Fruit fly (Drosophila melanogaster) Kc167 (cell line): ENCODE data around the gene Mcm6.

Experiments
- Myc ChIP-seq: fragments of >200 bp; optimal IDR thresholded peaks from 2 replicates; lab custom pipeline; 2017; ENCODE audit warnings: missing external identifiers
- Sin3A ChIP-seq: fragments of >200 bp; optimal IDR thresholded peaks from 2 replicates; lab custom pipeline; 2018; ENCODE audit warnings: missing external identifiers
- h ChIP-seq: fragments of >200 bp; optimal IDR thresholded peaks from 3 replicates; lab custom pipeline; 2018; ENCODE audit warnings: missing external identifiers
- insv ChIP-seq: fragments of >200 bp; optimal IDR thresholded peaks from 3 replicates; lab custom pipeline; 2018; ENCODE audit warnings: missing external identifiers
- psq ChIP-seq: fragments of >200 bp; optimal IDR thresholded peaks from 2 replicates; lab custom pipeline; 2017; ENCODE audit warnings: missing external identifiers
- ttk ChIP-seq: sonication (Bioruptor generic); optimal IDR thresholded peaks from 2 replicates; lab custom pipeline; 2017; ENCODE audit warnings: missing external identifiers

Gene Mcm6

DNA sequence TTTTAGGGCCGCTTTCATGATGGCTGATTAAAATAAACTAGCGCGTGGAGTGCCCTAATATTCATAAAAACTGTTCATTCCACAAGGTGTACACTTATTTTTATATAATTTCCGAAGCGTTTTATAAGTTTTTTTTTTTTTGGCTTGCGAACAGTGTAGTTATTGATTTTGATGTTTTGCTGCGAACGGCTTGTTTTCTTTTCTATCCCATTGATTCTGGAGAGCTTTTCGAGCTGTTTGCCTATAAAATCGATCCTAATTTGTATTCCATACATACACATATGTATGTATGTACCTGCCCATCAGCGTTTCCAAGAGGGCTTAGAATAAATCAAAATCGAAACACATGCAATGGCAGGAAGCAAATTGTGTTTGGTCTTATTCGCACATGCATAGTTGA is 36.1 kb downstream of the Mcm6 start:
- TF ChIP-seq h (no peak), psq (no peak), insv (no peak), Myc (lab: Kevin White, UChicago) (no peak), ttk (lab: Kevin White, UChicago) (no peak), Sin3A (lab: Kevin White, UChicago) (no peak)

DNA sequence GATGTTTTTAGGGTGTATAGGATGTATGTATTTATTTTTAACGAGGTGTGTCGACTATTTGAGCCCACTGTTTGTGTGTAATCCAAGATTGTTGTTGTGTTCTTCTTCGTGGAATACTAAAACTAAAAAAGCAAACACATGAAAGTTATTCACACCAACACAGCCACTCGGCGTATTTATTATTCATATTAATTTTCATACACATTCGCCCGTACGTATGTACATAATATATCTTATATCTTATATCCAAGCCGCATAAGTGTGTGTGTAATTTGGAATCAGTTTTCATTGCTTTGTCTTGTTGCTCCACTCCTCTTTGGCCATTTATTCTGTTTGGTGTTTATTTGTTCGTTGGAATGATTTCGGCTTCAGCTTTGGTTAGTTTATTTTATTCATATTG is 36.5 kb downstream of the Mcm6 start:
- no peak for TF ChIP-seq insv
- TF ChIP-seq Myc (lab: Kevin White, UChicago): no peak
- no peak for TF ChIP-seq psq
- TF ChIP-seq h: no peak
- no peak for TF ChIP-seq ttk (lab: Kevin White, UChicago)
- TF ChIP-seq Sin3A (lab: Kevin White, UChicago): no peak

DNA sequence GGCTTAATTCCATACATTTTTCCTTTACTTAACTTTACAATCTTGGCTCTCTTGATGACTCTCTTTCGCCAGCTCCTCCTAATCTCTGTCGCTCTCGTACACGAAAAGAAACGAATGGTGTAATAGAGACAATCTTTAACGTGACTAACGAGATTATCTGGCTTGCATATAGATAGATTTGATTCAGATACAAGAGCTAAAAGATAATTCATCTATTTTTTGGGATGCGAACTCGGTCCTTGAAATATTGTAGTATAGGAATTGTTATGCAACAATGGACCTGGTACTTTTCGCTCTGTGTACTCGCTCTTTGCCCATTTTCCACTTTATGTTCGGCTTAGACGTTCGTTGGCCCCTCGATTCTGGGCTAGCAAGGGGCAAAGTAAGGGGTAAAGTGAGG is 37.1 kb downstream of the Mcm6 start:
- no peak for TF ChIP-seq psq
- no peak for TF ChIP-seq insv
- TF ChIP-seq ttk (lab: Kevin White, UChicago): no peak
- no peak for TF ChIP-seq Myc (lab: Kevin White, UChicago)
- no peak for TF ChIP-seq h
- no peak for TF ChIP-seq Sin3A (lab: Kevin White, UChicago)

DNA sequence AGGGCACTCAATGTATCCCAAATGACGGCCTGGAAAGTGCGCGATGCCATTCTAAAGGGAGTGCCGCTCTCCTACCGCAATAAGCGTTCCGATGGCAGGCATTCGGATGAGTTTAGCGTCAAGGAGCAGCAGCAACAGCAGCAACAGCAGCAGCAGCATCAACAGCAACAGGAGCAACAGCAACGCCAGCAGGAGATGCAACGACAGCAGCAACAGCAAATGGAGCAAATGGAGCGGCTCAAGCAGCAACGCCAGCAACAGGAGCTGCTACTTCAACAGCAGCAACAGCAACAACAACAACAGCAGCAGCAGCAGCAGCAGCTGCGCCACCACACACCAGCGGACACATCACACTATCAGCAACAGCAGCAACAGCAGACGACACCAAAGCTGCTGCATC is 42.0 kb downstream of the Mcm6 start:
- TF ChIP-seq Myc (lab: Kevin White, UChicago): no peak
- TF ChIP-seq Sin3A (lab: Kevin White, UChicago): no peak
- no peak for TF ChIP-seq psq
- TF ChIP-seq h: no peak
- no peak for TF ChIP-seq insv
- no peak for TF ChIP-seq ttk (lab: Kevin White, UChicago)

DNA sequence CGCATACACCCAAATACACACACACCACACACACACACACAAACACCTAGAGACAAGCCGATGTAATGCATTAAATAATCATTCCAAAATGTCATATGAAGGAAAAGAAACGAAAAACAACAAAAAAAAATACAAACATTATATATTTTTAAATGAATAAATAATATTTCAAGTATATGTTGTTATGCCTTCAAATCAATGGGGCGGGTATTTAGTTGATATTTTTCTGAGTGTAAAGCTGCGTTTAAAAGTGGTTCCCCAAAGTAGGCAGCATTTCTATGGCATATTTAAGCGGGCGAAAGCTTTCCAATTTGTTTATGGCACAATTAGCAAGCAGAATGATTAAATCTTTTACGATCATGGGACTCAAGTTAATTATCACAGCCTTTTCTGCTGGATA is 45.1 kb downstream of the Mcm6 start:
- TF ChIP-seq psq: no peak
- no peak for TF ChIP-seq h
- no peak for TF ChIP-seq Sin3A (lab: Kevin White, UChicago)
- TF ChIP-seq Myc (lab: Kevin White, UChicago): no peak
- no peak for TF ChIP-seq ttk (lab: Kevin White, UChicago)
- TF ChIP-seq insv: no peak

DNA sequence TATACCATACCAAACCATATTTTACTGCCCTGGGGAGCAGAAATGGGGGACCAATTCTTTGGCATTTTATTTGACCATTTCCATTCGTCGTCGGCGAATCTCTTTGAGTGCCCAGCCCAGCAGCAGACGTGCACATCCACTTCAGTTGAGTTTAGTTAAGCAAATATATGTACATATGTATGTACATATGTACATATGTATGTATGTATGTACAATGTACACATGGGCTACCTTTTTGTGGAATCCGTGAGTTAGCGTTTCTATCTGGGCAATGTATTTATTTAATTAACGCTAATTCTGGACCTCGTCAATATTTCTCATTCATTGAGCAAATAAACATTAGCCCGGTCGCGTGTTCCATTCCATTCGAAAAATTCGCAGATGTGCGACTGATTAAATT is 45.8 kb downstream of the Mcm6 start:
- no peak for TF ChIP-seq Sin3A (lab: Kevin White, UChicago)
- TF ChIP-seq ttk (lab: Kevin White, UChicago): no peak
- no peak for TF ChIP-seq Myc (lab: Kevin White, UChicago)
- TF ChIP-seq insv: no peak
- no peak for TF ChIP-seq h
- no peak for TF ChIP-seq psq

DNA sequence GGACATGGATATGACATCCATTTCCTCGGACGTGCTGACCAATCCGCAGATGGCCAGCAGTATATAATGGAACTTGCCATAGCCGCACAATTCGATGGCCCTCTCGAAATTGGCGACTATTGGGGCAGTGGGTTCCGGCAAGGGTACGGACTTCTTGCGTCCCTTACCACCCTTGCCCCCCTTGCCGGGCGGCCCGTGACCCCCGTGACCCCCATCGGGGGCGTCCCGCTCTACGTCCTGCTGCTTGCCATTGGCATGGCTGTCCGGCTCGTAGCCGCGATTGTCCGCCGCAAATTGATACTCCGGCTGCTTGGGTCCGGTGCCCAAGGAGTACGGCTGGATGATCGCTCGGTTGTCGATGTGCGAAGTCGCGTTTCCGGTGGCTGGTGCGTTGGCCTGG is 49.4 kb downstream of the Mcm6 start:
- TF ChIP-seq ttk (lab: Kevin White, UChicago) (no peak), insv (no peak), Myc (lab: Kevin White, UChicago) (no peak), h (no peak), Sin3A (lab: Kevin White, UChicago) (no peak), psq (no peak)

DNA sequence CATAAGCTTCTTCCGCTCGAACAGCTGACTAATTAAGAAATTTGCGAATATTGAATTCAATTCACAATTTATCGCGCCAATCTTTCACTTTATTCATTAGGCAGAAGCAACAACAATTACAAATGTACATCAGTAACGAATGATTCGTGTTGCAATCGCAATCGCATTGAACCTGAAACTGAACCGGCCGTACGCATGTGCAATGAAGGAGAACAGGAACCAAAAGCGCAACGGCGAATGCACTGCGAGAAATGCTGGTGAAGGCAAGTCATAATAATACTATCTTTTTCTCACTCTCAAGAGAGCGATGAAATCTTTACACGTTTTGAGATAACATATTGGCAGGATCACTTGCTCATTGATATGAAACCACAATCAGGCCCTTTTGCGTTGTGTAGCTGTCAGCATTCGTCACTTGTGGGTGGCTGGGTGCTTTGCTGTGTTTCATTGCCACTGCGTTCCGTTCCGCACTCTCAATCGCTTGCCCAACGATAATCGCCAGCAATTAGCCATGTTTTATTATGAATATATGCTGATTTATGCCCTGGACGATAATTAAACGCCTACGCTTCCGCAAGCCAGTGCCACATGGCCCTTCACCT is 50.8 kb downstream of the Mcm6 start:
- TF ChIP-seq insv (no peak), h (no peak)
